Fruit fly (Drosophila melanogaster): ENCODE measurements around the gene CG14442.

DNA sequence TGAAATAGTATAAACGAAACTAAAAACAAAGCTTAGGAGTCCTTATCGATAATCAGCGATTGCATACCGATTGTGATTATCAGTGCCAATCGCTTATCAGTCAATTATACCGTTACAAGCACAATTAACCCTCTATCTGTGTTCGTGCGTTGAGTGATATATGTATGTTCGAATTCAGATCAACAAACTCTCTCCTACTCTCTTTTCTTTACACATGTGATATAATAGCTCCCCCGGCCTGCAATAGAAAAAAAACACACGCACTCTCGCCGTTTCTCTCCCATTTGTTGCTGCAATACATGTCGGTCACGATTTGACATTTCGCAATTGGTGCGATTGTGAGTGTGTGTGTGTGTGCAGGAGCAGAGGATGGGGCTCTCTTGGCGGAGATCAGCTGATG, 32.4 kb downstream of the CG14442 start:
- TF ChIP-seq CTCF (optimal IDR thresholded peaks at IDR 0.05) (no peak), CG8478 (optimal IDR thresholded peaks at IDR 0.05) (no peak)

Data from S2 (cell line).